Worm (Caenorhabditis elegans) whole organism, L2 larva: Measurements from ENCODE around the gene str-170.

Source experiments
- C34F6.9 ChIP-seq: fragments of 150-350 bp; optimal IDR thresholded peaks from 2 replicates; lab custom pipeline; 2014; ENCODE audit warnings: missing biosample characterization, missing genetic modification characterization
- F13H6.1 ChIP-seq: sonication (generic microtip); optimal IDR thresholded peaks from 2 replicates; lab custom pipeline; 2016; ENCODE audit warnings: missing genetic modification characterization, missing compliant biosample characterization
- R02D3.7 ChIP-seq: fragments of 150-350 bp; optimal IDR thresholded peaks from 2 replicates; lab custom pipeline; 2014; ENCODE audit warnings: missing biosample characterization, missing genetic modification characterization
- Y55F3AM.14 ChIP-seq: fragments of 200-800 bp; sonication (Bioruptor generic); optimal IDR thresholded peaks from 2 replicates; lab custom pipeline; 2018; ENCODE audit warnings: mild to moderate bottlenecking, missing genetic modification characterization, missing compliant biosample characterization
- ZK546.5 ChIP-seq: sonication (generic microtip); optimal IDR thresholded peaks from 2 replicates; lab custom pipeline; 2017; ENCODE audit warnings: missing biosample characterization, missing genetic modification characterization
- alr-1 ChIP-seq: fragments of 150-350 bp; optimal IDR thresholded peaks from 2 replicates; lab custom pipeline; 2014; ENCODE audit warnings: missing biosample characterization, missing genetic modification characterization
- aly-2 ChIP-seq: fragments of 150-350 bp; optimal IDR thresholded peaks from 2 replicates; lab custom pipeline; 2014; ENCODE audit warnings: missing biosample characterization, missing genetic modification characterization
- ama-1 ChIP-seq: fragments of 150-350 bp; optimal IDR thresholded peaks from 2 replicates; lab custom pipeline; 2018; ENCODE audit warnings: inconsistent platforms
- blmp-1 ChIP-seq: sonication (generic microtip); optimal IDR thresholded peaks from 2 replicates; lab custom pipeline; 2017; ENCODE audit warnings: missing genetic modification characterization, mild to moderate bottlenecking, missing compliant biosample characterization, antibody characterized with exemption, moderate library complexity; ENCODE audit not compliant: insufficient read depth
- ceh-16 ChIP-seq: fragments of 150-350 bp; optimal IDR thresholded peaks from 2 replicates; lab custom pipeline; 2014; ENCODE audit warnings: missing biosample characterization, missing genetic modification characterization
- ceh-82 ChIP-seq: fragments of 150-350 bp; optimal IDR thresholded peaks from 2 replicates; lab custom pipeline; 2014; ENCODE audit warnings: missing biosample characterization, missing genetic modification characterization
- crh-2 ChIP-seq: sonication (generic microtip); optimal IDR thresholded peaks from 2 replicates; lab custom pipeline; 2017; ENCODE audit warnings: missing biosample characterization, missing genetic modification characterization
- dmd-4 ChIP-seq: sonication (generic microtip); optimal IDR thresholded peaks from 2 replicates; lab custom pipeline; 2017; ENCODE audit warnings: missing biosample characterization, missing genetic modification characterization
- egl-27 ChIP-seq: sonication (generic microtip); optimal IDR thresholded peaks from 3 replicates; lab custom pipeline; 2017; ENCODE audit warnings: missing biosample characterization, missing genetic modification reagents, missing genetic modification characterization
- elt-1 ChIP-seq: fragments of 150-350 bp; optimal IDR thresholded peaks from 2 replicates; lab custom pipeline; 2014; ENCODE audit warnings: missing biosample characterization, missing genetic modification characterization
- elt-3 ChIP-seq: sonication (generic microtip); optimal IDR thresholded peaks from 2 replicates; lab custom pipeline; 2017; ENCODE audit warnings: missing biosample characterization, missing genetic modification characterization
- fos-1 ChIP-seq: fragments of 150-350 bp; optimal IDR thresholded peaks from 2 replicates; lab custom pipeline; 2014; ENCODE audit warnings: missing biosample characterization, missing genetic modification characterization
- gmeb-1 ChIP-seq: fragments of 150-350 bp; optimal IDR thresholded peaks from 2 replicates; lab custom pipeline; 2014; ENCODE audit warnings: missing biosample characterization, missing genetic modification characterization
- lin-11 ChIP-seq: fragments of 150-350 bp; sonication (generic microtip); optimal IDR thresholded peaks from 2 replicates; lab custom pipeline; 2014; ENCODE audit warnings: missing biosample characterization, missing genetic modification characterization, inconsistent platforms, mixed read lengths
- lin-13 ChIP-seq: fragments of 150-350 bp; optimal IDR thresholded peaks from 2 replicates; lab custom pipeline; 2014; ENCODE audit warnings: missing biosample characterization, missing genetic modification reagents, missing genetic modification characterization
- lin-39 ChIP-seq: fragments of 150-350 bp; optimal IDR thresholded peaks from 2 replicates; lab custom pipeline; 2014; ENCODE audit warnings: missing biosample characterization, missing genetic modification reagents, missing genetic modification characterization
- lsy-2 ChIP-seq, 2 experiments: fragments of 150-350 bp in 1 of 2; sonication (generic microtip) in 1 of 2; optimal IDR thresholded peaks; 2 replicates each; lab custom pipeline; 2014 to 2017; ENCODE audit warnings: missing biosample characterization in 2 of 2, missing genetic modification characterization in 2 of 2
- mab-5 ChIP-seq: fragments of 150-350 bp; optimal IDR thresholded peaks from 2 replicates; lab custom pipeline; 2014; ENCODE audit warnings: missing biosample characterization, missing genetic modification characterization
- mbf-1 ChIP-seq: sonication (generic microtip); optimal IDR thresholded peaks from 2 replicates; lab custom pipeline; 2017; ENCODE audit warnings: missing biosample characterization, missing genetic modification characterization
- mdl-1 ChIP-seq, 2 experiments: fragments of 150-350 bp in 1 of 2; sonication (generic microtip) in 1 of 2; optimal IDR thresholded peaks; 2 replicates each; lab custom pipeline; 2017; ENCODE audit warnings: missing biosample characterization in 2 of 2, missing genetic modification characterization in 2 of 2
- nhr-10 ChIP-seq: sonication (generic microtip); optimal IDR thresholded peaks from 2 replicates; lab custom pipeline; 2017; ENCODE audit warnings: missing biosample characterization, missing genetic modification characterization
- nhr-11 ChIP-seq: fragments of 150-350 bp; optimal IDR thresholded peaks from 2 replicates; lab custom pipeline; 2014; ENCODE audit warnings: missing biosample characterization, missing genetic modification characterization
- nhr-12 ChIP-seq: fragments of 150-350 bp; optimal IDR thresholded peaks from 2 replicates; lab custom pipeline; 2014; ENCODE audit warnings: missing biosample characterization, missing genetic modification characterization
- nhr-129 ChIP-seq: fragments of 150-350 bp; optimal IDR thresholded peaks from 2 replicates; lab custom pipeline; 2014; ENCODE audit warnings: missing biosample characterization, missing genetic modification characterization
- nhr-21 ChIP-seq: fragments of 150-350 bp; optimal IDR thresholded peaks from 2 replicates; lab custom pipeline; 2014; ENCODE audit warnings: missing biosample characterization, missing genetic modification characterization
- nhr-23 ChIP-seq: fragments of 150-350 bp; optimal IDR thresholded peaks from 2 replicates; lab custom pipeline; 2014; ENCODE audit warnings: missing biosample characterization, missing genetic modification reagents, missing genetic modification characterization
- nhr-237 ChIP-seq: fragments of 150-350 bp; optimal IDR thresholded peaks from 2 replicates; lab custom pipeline; 2014; ENCODE audit warnings: missing biosample characterization, missing genetic modification characterization
- nhr-25 ChIP-seq: fragments of 150-350 bp; sonication (generic microtip); optimal IDR thresholded peaks from 3 replicates; lab custom pipeline; 2014; ENCODE audit warnings: missing biosample characterization, missing genetic modification characterization
- nhr-6 ChIP-seq: fragments of 150-350 bp; optimal IDR thresholded peaks from 2 replicates; lab custom pipeline; 2014; ENCODE audit warnings: missing biosample characterization, missing genetic modification characterization
- nhr-77 ChIP-seq: fragments of 150-350 bp; optimal IDR thresholded peaks from 2 replicates; lab custom pipeline; 2014; ENCODE audit warnings: missing biosample characterization, missing genetic modification characterization
- peb-1 ChIP-seq: fragments of 150-350 bp; optimal IDR thresholded peaks from 2 replicates; lab custom pipeline; 2014; ENCODE audit warnings: missing biosample characterization, missing genetic modification characterization
- sem-4 ChIP-seq: fragments of 150-350 bp; optimal IDR thresholded peaks from 2 replicates; lab custom pipeline; 2014; ENCODE audit warnings: missing biosample characterization, missing genetic modification reagents, missing genetic modification characterization
- skn-1 ChIP-seq: sonication (generic microtip); optimal IDR thresholded peaks from 2 replicates; lab custom pipeline; 2017; ENCODE audit warnings: missing biosample characterization, missing genetic modification characterization
- sma-3 ChIP-seq: sonication (generic microtip); optimal IDR thresholded peaks from 2 replicates; lab custom pipeline; 2016; ENCODE audit warnings: missing genetic modification reagents, missing genetic modification characterization, missing compliant biosample characterization
- sma-9 ChIP-seq, 2 experiments: fragments of 150-350 bp in 1 of 2; sonication (generic microtip) in 1 of 2; optimal IDR thresholded peaks; 2 replicates each; lab custom pipeline; 2014 to 2016; ENCODE audit warnings: missing genetic modification characterization in 2 of 2, mild to moderate bottlenecking in 1 of 2, missing biosample characterization in 1 of 2, missing compliant biosample characterization in 1 of 2, missing genetic modification reagents in 1 of 2, moderate library complexity in 1 of 2
- snpc-4 ChIP-seq: fragments of 150-350 bp; optimal IDR thresholded peaks from 2 replicates; lab custom pipeline; 2014; ENCODE audit warnings: missing biosample characterization, missing genetic modification characterization
- unc-39 ChIP-seq: fragments of 150-350 bp; optimal IDR thresholded peaks from 2 replicates; lab custom pipeline; 2014; ENCODE audit warnings: missing biosample characterization, missing genetic modification characterization
- unc-55 ChIP-seq: fragments of 150-350 bp; sonication (generic microtip); optimal IDR thresholded peaks from 3 replicates; lab custom pipeline; 2014; ENCODE audit warnings: missing biosample characterization, missing genetic modification reagents, missing genetic modification characterization
- unc-62 ChIP-seq: fragments of 150-350 bp; optimal IDR thresholded peaks from 2 replicates; lab custom pipeline; 2014; ENCODE audit warnings: missing biosample characterization, missing genetic modification reagents, missing genetic modification characterization
- zag-1 ChIP-seq: fragments of 150-350 bp; optimal IDR thresholded peaks from 2 replicates; lab custom pipeline; 2014; ENCODE audit warnings: missing biosample characterization, missing genetic modification characterization
- ztf-1 ChIP-seq: fragments of 200-800 bp; sonication (Bioruptor generic); conservative IDR thresholded peaks from 2 replicates; pipeline ENCODE4 v1.3.6; 2022; ENCODE audit warnings: missing genetic modification characterization, missing compliant biosample characterization
- ztf-11 ChIP-seq: sonication (generic microtip); optimal IDR thresholded peaks from 2 replicates; lab custom pipeline; 2017; ENCODE audit warnings: missing biosample characterization, missing genetic modification characterization
- ztf-4 ChIP-seq: fragments of 150-350 bp; optimal IDR thresholded peaks from 2 replicates; lab custom pipeline; 2014; ENCODE audit warnings: missing biosample characterization, missing genetic modification characterization

str-170 gene

ce11 chrIV:4880634-4881033 lies 3.4 kb downstream of the str-170 start:
- TF ChIP-seq ztf-4 (tag; lab: Kevin White, UChicago) (no peak), aly-2 (tag; lab: Kevin White, UChicago) (no peak), skn-1 (tag; lab: Kevin White, UChicago) (no peak), blmp-1 (tag; lab: Kevin White, UChicago) (no peak), egl-27 (tag; lab: Kevin White, UChicago) (peak; percentile 21), zag-1 (tag; lab: Kevin White, UChicago) (no peak), lsy-2 (tag; optimal IDR thresholded peaks at IDR 0.05; lab: Kevin White, UChicago) (no peak), nhr-25 (peak; percentile 49), F13H6.1 (peak; percentile 77), ama-1 (peak; percentile 84), nhr-11 (tag; lab: Kevin White, UChicago) (no peak), elt-1 (tag; lab: Kevin White, UChicago) (no peak), elt-3 (tag; lab: Kevin White, UChicago) (no peak), mbf-1 (tag; lab: Kevin White, UChicago) (no peak), lin-39 (tag; lab: Kevin White, UChicago) (no peak), snpc-4 (tag; lab: Kevin White, UChicago) (peak; percentile 98), ZK546.5 (tag; lab: Kevin White, UChicago) (no peak), C34F6.9 (tag; lab: Kevin White, UChicago) (no peak), alr-1 (tag; lab: Kevin White, UChicago) (no peak), ztf-1 (GFP tag; lab: Robert Waterston, UW) (no peak), gmeb-1 (tag; lab: Kevin White, UChicago) (peak; percentile 48), mab-5 (tag; lab: Kevin White, UChicago) (no peak), ceh-82 (tag; lab: Kevin White, UChicago) (no peak), sma-9 (GFP tag; optimal IDR thresholded peaks at IDR 0.05; lab: Kevin White, UChicago) (peak; percentile 90), sma-9 (tag; optimal IDR thresholded peaks at IDR 0.05; lab: Kevin White, UChicago) (no peak), nhr-21 (peak; percentile 70), nhr-237 (tag; lab: Kevin White, UChicago) (no peak), sem-4 (tag; lab: Kevin White, UChicago) (no peak), unc-55 (GFP tag; lab: Kevin White, UChicago) (no peak), nhr-12 (tag; lab: Kevin White, UChicago) (no peak), peb-1 (tag; lab: Kevin White, UChicago) (peak; percentile 16), unc-39 (tag; lab: Kevin White, UChicago) (no peak), dmd-4 (no peak), ceh-16 (tag; lab: Kevin White, UChicago) (no peak), nhr-23 (no peak), mdl-1 (tag; optimal IDR thresholded peaks at IDR 0.05; lab: Kevin White, UChicago) (peak; percentile 3 to 25), ztf-11 (tag; lab: Kevin White, UChicago) (no peak), sma-3 (GFP tag; lab: Kevin White, UChicago) (peak; percentile 70), unc-62 (no peak), lin-13 (GFP tag; lab: Kevin White, UChicago) (peak; percentile 54), crh-2 (tag; lab: Kevin White, UChicago) (peak; percentile 35), nhr-129 (tag; lab: Kevin White, UChicago) (no peak), Y55F3AM.14 (no peak), lin-11 (tag; lab: Kevin White, UChicago) (no peak), fos-1 (tag; lab: Kevin White, UChicago) (peak; percentile 48), nhr-77 (no peak), nhr-6 (tag; lab: Kevin White, UChicago) (no peak), R02D3.7 (tag; lab: Kevin White, UChicago) (no peak), nhr-10 (no peak)
